Worm (Caenorhabditis elegans) whole organism, mixed stage, embryonic: ENCODE measurements around the gene F39E9.6.

Experiments used
- bed-3 ChIP-seq: fragments of 200-800 bp; sonication (Bioruptor generic); optimal IDR thresholded peaks from 3 replicates; lab custom pipeline; 2018; ENCODE audit warnings: mild to moderate bottlenecking, missing genetic modification characterization, moderate library complexity, missing compliant biosample characterization
- blmp-1 ChIP-seq: fragments of 150-350 bp; optimal IDR thresholded peaks from 2 replicates; lab custom pipeline; 2014; ENCODE audit warnings: missing biosample characterization, missing genetic modification characterization
- ceh-39 ChIP-seq: fragments of 150-350 bp; optimal IDR thresholded peaks from 2 replicates; lab custom pipeline; 2014; ENCODE audit warnings: missing biosample characterization, missing genetic modification characterization
- ceh-43 ChIP-seq: fragments of 200-800 bp; sonication (Bioruptor generic); optimal IDR thresholded peaks from 2 replicates; lab custom pipeline; 2018; ENCODE audit warnings: mild to moderate bottlenecking, missing genetic modification characterization, moderate library complexity, missing compliant biosample characterization
- ceh-83 ChIP-seq: fragments of 200-800 bp; sonication (Bioruptor generic); optimal IDR thresholded peaks from 2 replicates; lab custom pipeline; 2018; ENCODE audit warnings: mild to moderate bottlenecking, missing genetic modification characterization, missing compliant biosample characterization
- ces-1 ChIP-seq: fragments of 150-350 bp; optimal IDR thresholded peaks from 2 replicates; lab custom pipeline; 2014; ENCODE audit warnings: missing biosample characterization, missing genetic modification reagents, missing genetic modification characterization
- cnd-1 ChIP-seq: fragments of 200-800 bp; sonication (Bioruptor generic); optimal IDR thresholded peaks from 2 replicates; lab custom pipeline; 2018; ENCODE audit warnings: mild to moderate bottlenecking, missing genetic modification characterization, missing compliant biosample characterization
- drap-1 ChIP-seq: fragments of 200-800 bp; sonication (Bioruptor generic); optimal IDR thresholded peaks from 3 replicates; lab custom pipeline; 2018; ENCODE audit warnings: mild to moderate bottlenecking, missing genetic modification characterization, missing compliant biosample characterization
- elt-1 ChIP-seq: sonication (generic microtip); optimal IDR thresholded peaks from 2 replicates; lab custom pipeline; 2017; ENCODE audit warnings: missing genetic modification characterization, mild to moderate bottlenecking, missing compliant biosample characterization, antibody characterized with exemption, moderate library complexity, borderline replicate concordance; ENCODE audit not compliant: insufficient read depth
- elt-3 ChIP-seq: fragments of 150-350 bp; optimal IDR thresholded peaks from 2 replicates; lab custom pipeline; 2014; ENCODE audit warnings: missing biosample characterization, missing genetic modification characterization
- flh-1 ChIP-seq: fragments of 200-800 bp; sonication (Bioruptor generic); optimal IDR thresholded peaks from 2 replicates; lab custom pipeline; 2018; ENCODE audit warnings: mild to moderate bottlenecking, missing genetic modification characterization, moderate library complexity, missing compliant biosample characterization
- hlh-1 ChIP-seq: fragments of 150-350 bp; optimal IDR thresholded peaks from 2 replicates; lab custom pipeline; 2014; ENCODE audit warnings: missing biosample characterization, missing genetic modification reagents, missing genetic modification characterization
- lin-13 ChIP-seq: fragments of 150-350 bp; optimal IDR thresholded peaks from 2 replicates; lab custom pipeline; 2014; ENCODE audit warnings: missing biosample characterization, missing genetic modification characterization
- lin-32 ChIP-seq: fragments of 200-800 bp; sonication (Bioruptor generic); optimal IDR thresholded peaks from 2 replicates; lab custom pipeline; 2018; ENCODE audit warnings: mild to moderate bottlenecking, missing genetic modification characterization, missing compliant biosample characterization
- lsy-2 ChIP-seq: fragments of 150-350 bp; optimal IDR thresholded peaks from 2 replicates; lab custom pipeline; 2014; ENCODE audit warnings: missing biosample characterization, missing genetic modification characterization
- mep-1 ChIP-seq: fragments of 150-350 bp; optimal IDR thresholded peaks from 2 replicates; lab custom pipeline; 2017; ENCODE audit warnings: missing biosample characterization, missing genetic modification reagents, missing genetic modification characterization, inconsistent platforms
- mls-2 ChIP-seq: sonication (generic microtip); optimal IDR thresholded peaks from 2 replicates; lab custom pipeline; 2016; ENCODE audit warnings: mild to moderate bottlenecking, missing genetic modification characterization, moderate library complexity, missing compliant biosample characterization
- nhr-12 ChIP-seq: fragments of 150-350 bp; optimal IDR thresholded peaks from 2 replicates; lab custom pipeline; 2014; ENCODE audit warnings: missing biosample characterization, missing genetic modification characterization
- nhr-2 ChIP-seq: fragments of 150-350 bp; optimal IDR thresholded peaks from 2 replicates; lab custom pipeline; 2014; ENCODE audit warnings: missing biosample characterization, missing genetic modification characterization
- nhr-237 ChIP-seq: fragments of 150-350 bp; optimal IDR thresholded peaks from 2 replicates; lab custom pipeline; 2014; ENCODE audit warnings: missing biosample characterization, missing genetic modification characterization
- nhr-28 ChIP-seq: fragments of 150-350 bp; optimal IDR thresholded peaks from 2 replicates; lab custom pipeline; 2014; ENCODE audit warnings: missing biosample characterization, missing genetic modification characterization
- nhr-76 ChIP-seq: sonication (generic microtip); optimal IDR thresholded peaks from 2 replicates; lab custom pipeline; 2017; ENCODE audit warnings: missing biosample characterization, missing genetic modification characterization
- pha-4 ChIP-seq: fragments of 150-350 bp; optimal IDR thresholded peaks from 2 replicates; lab custom pipeline; 2018; ENCODE audit warnings: missing biosample characterization, missing genetic modification reagents, missing genetic modification characterization
- sem-2 ChIP-seq: fragments of 200-800 bp; sonication (Bioruptor generic); optimal IDR thresholded peaks from 2 replicates; lab custom pipeline; 2018; ENCODE audit warnings: mild to moderate bottlenecking, missing genetic modification characterization, missing compliant biosample characterization
- snpc-4 ChIP-seq: fragments of 150-350 bp; optimal IDR thresholded peaks from 2 replicates; lab custom pipeline; 2014; ENCODE audit warnings: missing biosample characterization, missing genetic modification characterization
- sptf-1 ChIP-seq: sonication (generic microtip); optimal IDR thresholded peaks from 2 replicates; lab custom pipeline; 2017; ENCODE audit warnings: mild to moderate bottlenecking, missing genetic modification characterization, moderate library complexity, missing compliant biosample characterization
- tbx-8 ChIP-seq: fragments of 200-800 bp; sonication (Bioruptor generic); optimal IDR thresholded peaks from 2 replicates; lab custom pipeline; 2018; ENCODE audit warnings: mild to moderate bottlenecking, missing genetic modification characterization, moderate library complexity, missing compliant biosample characterization
- unc-120 ChIP-seq: sonication (generic microtip); optimal IDR thresholded peaks from 2 replicates; lab custom pipeline; 2017; ENCODE audit warnings: missing genetic modification characterization, missing compliant biosample characterization; ENCODE audit not compliant: poor library complexity, severe bottlenecking
- unc-39 ChIP-seq: fragments of 150-350 bp; optimal IDR thresholded peaks from 2 replicates; lab custom pipeline; 2014; ENCODE audit warnings: missing biosample characterization, missing genetic modification characterization
- unc-62 ChIP-seq: fragments of 150-350 bp; optimal IDR thresholded peaks from 2 replicates; lab custom pipeline; 2014; ENCODE audit warnings: missing biosample characterization, missing genetic modification reagents, missing genetic modification characterization
- zip-8 ChIP-seq: fragments of 150-350 bp; optimal IDR thresholded peaks from 2 replicates; lab custom pipeline; 2014; ENCODE audit warnings: missing biosample characterization, missing genetic modification characterization

Gene F39E9.6

ce11 chrII:3267365-3267764 is 46.0 kb downstream of the F39E9.6 start, which contains the start of gene F02E11.7:
F02E11.7 (plus strand) TSS chrII:3267665.
- TF ChIP-seq lin-13 (tag; lab: Kevin White, UChicago), result no peak
- no peak for TF ChIP-seq zip-8 (tag; lab: Kevin White, UChicago)
- TF ChIP-seq sem-2 (GFP tag; lab: Kevin White, UChicago), result no peak
- no peak for TF ChIP-seq unc-120 (tag; lab: Kevin White, UChicago)
- no peak for TF ChIP-seq pha-4 (tag; lab: Kevin White, UChicago)
- TF ChIP-seq drap-1 (GFP tag; lab: Kevin White, UChicago), result no peak
- TF ChIP-seq mls-2, result no peak
- no peak for TF ChIP-seq ceh-43 (GFP tag; lab: Kevin White, UChicago)
- TF ChIP-seq lsy-2 (tag; lab: Kevin White, UChicago), result no peak
- TF ChIP-seq hlh-1 (tag; lab: Kevin White, UChicago), result no peak
- TF ChIP-seq nhr-2 (tag; lab: Kevin White, UChicago), result no peak
- no peak for TF ChIP-seq mep-1
- TF ChIP-seq flh-1 (GFP tag; lab: Kevin White, UChicago), result no peak
- TF ChIP-seq unc-62 (GFP tag; lab: Kevin White, UChicago), result no peak

ce11 chrII:3264704-3265103 is 48.6 kb downstream of the F39E9.6 start:
- TF ChIP-seq nhr-28 (no peak), elt-3 (no peak), lsy-2 (tag; lab: Kevin White, UChicago) (no peak), lin-13 (tag; lab: Kevin White, UChicago) (no peak), blmp-1 (tag; lab: Kevin White, UChicago) (no peak), elt-1 (tag; lab: Kevin White, UChicago) (no peak), ceh-39 (tag; lab: Kevin White, UChicago) (no peak), unc-39 (tag; lab: Kevin White, UChicago) (no peak), nhr-76 (no peak), flh-1 (GFP tag; lab: Kevin White, UChicago) (no peak), sem-2 (GFP tag; lab: Kevin White, UChicago) (no peak), nhr-12 (tag; lab: Kevin White, UChicago) (no peak), lin-32 (GFP tag; lab: Kevin White, UChicago) (no peak), ceh-83 (GFP tag; lab: Kevin White, UChicago) (no peak), hlh-1 (tag; lab: Kevin White, UChicago) (no peak)
- TF ChIP-seq, all 35 proteins: peak for 0

ce11 chrII:3262504-3262903 is 50.8 kb downstream of the F39E9.6 start, which contains the start of gene F02E11.2:
F02E11.2 (plus strand) TSS chrII:3262804.
- no peak for TF ChIP-seq blmp-1 (tag; lab: Kevin White, UChicago)
- TF ChIP-seq cnd-1 (tag; lab: Kevin White, UChicago), result no peak
- TF ChIP-seq nhr-237 (tag; lab: Kevin White, UChicago), result no peak
- no peak for TF ChIP-seq sptf-1 (tag; lab: Kevin White, UChicago)
- TF ChIP-seq tbx-8, result no peak
- TF ChIP-seq mep-1, result no peak
- TF ChIP-seq snpc-4 (tag; lab: Kevin White, UChicago), result no peak
- TF ChIP-seq mls-2, result no peak
- TF ChIP-seq sem-2 (GFP tag; lab: Kevin White, UChicago), result no peak
- TF ChIP-seq ceh-83 (GFP tag; lab: Kevin White, UChicago), result no peak
- TF ChIP-seq elt-1 (tag; lab: Kevin White, UChicago), result no peak
- no peak for TF ChIP-seq drap-1 (GFP tag; lab: Kevin White, UChicago)
- TF ChIP-seq bed-3, result no peak
- TF ChIP-seq hlh-1 (tag; lab: Kevin White, UChicago), result no peak
- no peak for TF ChIP-seq ces-1
- TF ChIP-seq, all 35 proteins: peak for 0
